Fruit fly (Drosophila melanogaster) whole organism: ENCODE data around the gene CG13615.

Experiments used
- Dll ChIP-seq: fragments of >200 bp; optimal IDR thresholded peaks from 2 replicates; lab custom pipeline; 2017
- EcR ChIP-seq, 2 experiments: fragments of >200 bp; optimal IDR thresholded peaks; 2 replicates each; lab custom pipeline; 2017; ENCODE audit warnings: missing biosample characterization in 2 of 2, missing genetic modification characterization in 2 of 2, missing genetic modification reagents in 2 of 2
- pan ChIP-seq: fragments of >200 bp; optimal IDR thresholded peaks from 2 replicates; lab custom pipeline; 2017
- psq ChIP-seq: fragments of >200 bp; optimal IDR thresholded peaks from 2 replicates; lab custom pipeline; 2017
- usp ChIP-seq: fragments of >200 bp; optimal IDR thresholded peaks from 2 replicates; lab custom pipeline; 2017; ENCODE audit warnings: missing biosample characterization, missing genetic modification characterization, mixed read lengths

- TF ChIP-seq pan (lab: Kevin White, UChicago) (no peak), Dll (lab: Kevin White, UChicago) (no peak), psq (lab: Kevin White, UChicago) (no peak), EcR (GFP tag; optimal IDR thresholded peaks at IDR 0.05; lab: Kevin White, UChicago) (no peak), usp (no peak)
Measured at dm6 chr3R:24390239-24390638, at the start of gene CG13615, which contains the start of gene CG5768.
